Fruit fly (Drosophila melanogaster): ENCODE results near the gene CG5645.

- TF ChIP-seq psq (optimal IDR thresholded peaks at IDR 0.05) (no peak), Sin3A (optimal IDR thresholded peaks at IDR 0.05) (no peak), h (optimal IDR thresholded peaks at IDR 0.05) (no peak), Myc (optimal IDR thresholded peaks at IDR 0.05) (no peak), insv (optimal IDR thresholded peaks at IDR 0.05) (no peak), ttk (optimal IDR thresholded peaks at IDR 0.05) (no peak)
These were observed 52.6 kb downstream of the CG5645 start for dm6 chr3L:12083861-12084260.

Measured in Kc167 (cell line).